Worm (Caenorhabditis elegans): ENCODE data around the gene frpr-17.

frpr-17 gene

ce11 chrX:14423105-14423504 lies 17.2 kb downstream of the frpr-17 start, which contains the start of gene fipr-3:
Gene fipr-3, plus strand, starts transcription at chrX:14423405.
- TF ChIP-seq mxl-2 (GFP tag; conservative IDR thresholded peaks at IDR 0.05) (no peak), nhr-76 (tag; optimal IDR thresholded peaks at IDR 0.05) (no peak), T20F7.1 (GFP tag; optimal IDR thresholded peaks at IDR 0.05) (peak; percentile 3)

- no peak for TF ChIP-seq lir-3 (tag; optimal IDR thresholded peaks at IDR 0.05)
- no peak for TF ChIP-seq nhr-11 (tag; optimal IDR thresholded peaks at IDR 0.05)
- no peak for TF ChIP-seq unc-39 (tag; optimal IDR thresholded peaks at IDR 0.05)
- TF ChIP-seq jun-1 (tag; optimal IDR thresholded peaks at IDR 0.05), result no peak
- no peak for TF ChIP-seq T26A8.4 (GFP tag; IDR thresholded peaks at IDR 0.05)
- no peak for TF ChIP-seq lin-29 (GFP tag; IDR thresholded peaks at IDR 0.05)
- TF ChIP-seq F10B5.3 (tag; optimal IDR thresholded peaks at IDR 0.05), result no peak
- no peak for TF ChIP-seq hif-1 (tag; optimal IDR thresholded peaks at IDR 0.05)
- no peak for TF ChIP-seq mxl-3 (GFP tag; optimal IDR thresholded peaks at IDR 0.05)
- no peak for TF ChIP-seq nhr-6 (tag; optimal IDR thresholded peaks at IDR 0.05)
- no peak for TF ChIP-seq nhr-77 (tag; optimal IDR thresholded peaks at IDR 0.05)
- no peak for TF ChIP-seq daf-16 (GFP tag; optimal IDR thresholded peaks at IDR 0.05)
- no peak for TF ChIP-seq daf-16 (tag; optimal IDR thresholded peaks at IDR 0.05)
- TF ChIP-seq unc-62 (GFP tag; optimal IDR thresholded peaks at IDR 0.05 in 1 of 2), result no peak
- no peak for TF ChIP-seq unc-62 (tag; optimal IDR thresholded peaks at IDR 0.05)
- TF ChIP-seq dmd-8 (GFP tag; IDR thresholded peaks at IDR 0.05), result no peak
- TF ChIP-seq egl-27 (tag; optimal IDR thresholded peaks at IDR 0.05), result no peak
- no peak for TF ChIP-seq nhr-10 (tag; optimal IDR thresholded peaks at IDR 0.05)
- TF ChIP-seq hlh-30 (tag; optimal IDR thresholded peaks at IDR 0.05; ENCODE audit: insufficient read depth), result no peak
Measured at ce11 chrX:14424186-14424585, 18.3 kb downstream of the frpr-17 start.

ce11 chrX:14424673-14425072 lies 18.8 kb downstream of the frpr-17 start, which contains the start of gene F23D12.11:
Gene F23D12.11, minus strand, starts transcription at chrX:14424751.
- no peak for TF ChIP-seq lin-29 (GFP tag; IDR thresholded peaks at IDR 0.05)
- no peak for TF ChIP-seq ceh-32 (tag; optimal IDR thresholded peaks at IDR 0.05; ENCODE audit: poor library complexity)
- TF ChIP-seq nhr-25 (tag; optimal IDR thresholded peaks at IDR 0.05; ENCODE audit: borderline replicate concordance, insufficient read depth), result no peak
- no peak for TF ChIP-seq ama-1 (optimal IDR thresholded peaks at IDR 0.05)
- TF ChIP-seq lin-15B (tag; optimal IDR thresholded peaks at IDR 0.05), result no peak
- TF ChIP-seq Y105C5A.15 (GFP tag; IDR thresholded peaks at IDR 0.05), result no peak
- TF ChIP-seq hmg-1.1 (GFP tag; IDR thresholded peaks at IDR 0.05), result no peak
- TF ChIP-seq arid-1 (GFP tag; conservative IDR thresholded peaks at IDR 0.05), result no peak
- no peak for TF ChIP-seq daf-19 (GFP tag; conservative IDR thresholded peaks at IDR 0.05)
- TF ChIP-seq nhr-76 (tag; optimal IDR thresholded peaks at IDR 0.05), result no peak
- TF ChIP-seq egl-27 (tag; optimal IDR thresholded peaks at IDR 0.05), result no peak
- no peak for TF ChIP-seq attf-4 (tag; optimal IDR thresholded peaks at IDR 0.05)
- no peak for TF ChIP-seq nhr-102 (tag; optimal IDR thresholded peaks at IDR 0.05)
- 0 out of 2 replicates have a peak, but pooled peaks have one; percentile 16 for TF ChIP-seq dmd-6 (GFP tag; IDR thresholded peaks at IDR 0.05)
- peak; percentile 31 for TF ChIP-seq nhr-28 (tag; optimal IDR thresholded peaks at IDR 0.05)
- no peak for TF ChIP-seq daf-16 (GFP tag; optimal IDR thresholded peaks at IDR 0.05)
- TF ChIP-seq daf-16 (tag; optimal IDR thresholded peaks at IDR 0.05), result peak; percentile 59

ce11 chrX:14428052-14428451 lies 22.1 kb downstream of the frpr-17 start, which contains the start of gene F23D12.1:
Gene F23D12.1, minus strand, starts transcription at chrX:14428152.
- TF ChIP-seq mes-2 (tag; optimal IDR thresholded peaks at IDR 0.05; ENCODE audit: poor library complexity, severe bottlenecking) (no peak), attf-4 (tag; optimal IDR thresholded peaks at IDR 0.05) (no peak), arid-1 (GFP tag; conservative IDR thresholded peaks at IDR 0.05) (no peak), nhr-10 (tag; optimal IDR thresholded peaks at IDR 0.05) (no peak), sdz-12 (GFP tag; optimal IDR thresholded peaks at IDR 0.05) (no peak), ces-1 (GFP tag; optimal IDR thresholded peaks at IDR 0.05) (no peak), F26F4.8 (GFP tag; conservative IDR thresholded peaks at IDR 0.05) (no peak)

Data from whole organism, L4 larva.